Worm (Caenorhabditis elegans): ENCODE measurements around the gene F35D2.6.

- TF ChIP-seq lin-39 (tag; optimal IDR thresholded peaks at IDR 0.05) (no peak), unc-62 (GFP tag; optimal IDR thresholded peaks at IDR 0.05) (no peak)
Measured at ce11 chrII:7624272-7624671, 46.8 kb downstream of the F35D2.6 start.

Data from whole organism, L3 larva.